Worm (Caenorhabditis elegans) whole organism, L4 larva: ENCODE results near the gene hsp-12.3.

ENCODE experiments used
- F37D6.2 ChIP-seq: sonication (generic microtip); optimal IDR thresholded peaks from 2 replicates; lab custom pipeline; 2016; ENCODE audit warnings: mild to moderate bottlenecking, missing genetic modification characterization, missing compliant biosample characterization
- F49E8.2 ChIP-seq: sonication (generic microtip); optimal IDR thresholded peaks from 2 replicates; lab custom pipeline; 2016; ENCODE audit warnings: missing compliant biosample characterization, mild to moderate bottlenecking, missing genetic modification characterization, borderline replicate concordance
- Y5F2A.4 ChIP-seq: fragments of 200-800 bp; sonication (Bioruptor generic); optimal IDR thresholded peaks from 2 replicates; lab custom pipeline; 2018; ENCODE audit warnings: mild to moderate bottlenecking, missing genetic modification characterization, missing compliant biosample characterization
- ZK337.2 ChIP-seq: fragments of 200-800 bp; sonication (Bioruptor generic); IDR thresholded peaks from 2 replicates; pipeline ENCODE4 v1.3.6; 2022; ENCODE audit warnings: missing genetic modification reagents, missing genetic modification characterization, missing compliant biosample characterization
- aha-1 ChIP-seq: fragments of 150-350 bp; peaks from one replicate; lab custom pipeline; 2014; ENCODE audit warnings: missing biosample characterization, missing genetic modification characterization
- aly-2 ChIP-seq: sonication (generic microtip); optimal IDR thresholded peaks from 2 replicates; lab custom pipeline; 2018; ENCODE audit warnings: missing biosample characterization, missing genetic modification characterization
- ama-1 ChIP-seq: fragments of 150-350 bp; optimal IDR thresholded peaks from 2 replicates; lab custom pipeline; 2014; ENCODE audit warnings: inconsistent platforms, mixed read lengths
- arid-1 ChIP-seq: fragments of 200-800 bp; sonication (Bioruptor generic); conservative IDR thresholded peaks from 2 replicates; pipeline ENCODE4 v1.3.6; 2022; ENCODE audit warnings: missing genetic modification reagents, missing genetic modification characterization, missing compliant biosample characterization
- attf-4 ChIP-seq: sonication (generic microtip); optimal IDR thresholded peaks from 3 replicates; lab custom pipeline; 2017; ENCODE audit warnings: missing biosample characterization, missing genetic modification characterization
- ceh-82 ChIP-seq: sonication (generic microtip); optimal IDR thresholded peaks from 2 replicates; lab custom pipeline; 2017; ENCODE audit warnings: missing biosample characterization, missing genetic modification characterization
- ces-1 ChIP-seq: fragments of 150-350 bp; sonication (generic microtip); optimal IDR thresholded peaks from 4 replicates; lab custom pipeline; 2014; ENCODE audit warnings: missing biosample characterization, missing genetic modification reagents, missing genetic modification characterization
- ctbp-1 ChIP-seq: fragments of 200-800 bp; sonication (Bioruptor generic); IDR thresholded peaks from 2 replicates; pipeline ENCODE4 v1.3.6; 2022; ENCODE audit warnings: missing genetic modification reagents, missing genetic modification characterization, missing compliant biosample characterization
- daf-12 ChIP-seq: fragments of 150-350 bp; optimal IDR thresholded peaks from 2 replicates; lab custom pipeline; 2014; ENCODE audit warnings: missing biosample characterization, missing genetic modification reagents, missing genetic modification characterization
- daf-16 ChIP-seq, 3 experiments: sonication (generic microtip); optimal IDR thresholded peaks; 2 replicates each; lab custom pipeline; 2016 to 2017; ENCODE audit warnings: missing genetic modification characterization in 3 of 3, missing genetic modification reagents in 3 of 3, mild to moderate bottlenecking in 2 of 3, missing compliant biosample characterization in 2 of 3, missing biosample characterization in 1 of 3, moderate library complexity in 1 of 3
- dmd-6 ChIP-seq: fragments of 200-800 bp; sonication (Bioruptor generic); IDR thresholded peaks from 2 replicates; pipeline ENCODE4 v1.3.6; 2022; ENCODE audit warnings: missing genetic modification reagents, missing genetic modification characterization, missing compliant biosample characterization
- dmd-9 ChIP-seq: fragments of 200-800 bp; sonication (Bioruptor generic); IDR thresholded peaks from 2 replicates; pipeline ENCODE4 v1.3.6; 2022; ENCODE audit warnings: missing genetic modification reagents, missing genetic modification characterization, missing compliant biosample characterization
- dpl-1 ChIP-seq: fragments of 150-350 bp; optimal IDR thresholded peaks from 2 replicates; lab custom pipeline; 2014; ENCODE audit warnings: missing biosample characterization, missing genetic modification reagents, missing genetic modification characterization
- duxl-1 ChIP-seq: sonication (generic microtip); optimal IDR thresholded peaks from 2 replicates; lab custom pipeline; 2016; ENCODE audit warnings: mild to moderate bottlenecking, missing genetic modification characterization, moderate library complexity, missing compliant biosample characterization; ENCODE audit not compliant: poor library complexity
- dve-1 ChIP-seq: sonication (generic microtip); optimal IDR thresholded peaks from 2 replicates; lab custom pipeline; 2017; ENCODE audit warnings: antibody characterized with exemption, mild to moderate bottlenecking, missing genetic modification characterization, missing compliant biosample characterization; ENCODE audit not compliant: insufficient read depth
- egl-27 ChIP-seq: sonication (generic microtip); optimal IDR thresholded peaks from 3 replicates; lab custom pipeline; 2017; ENCODE audit warnings: missing biosample characterization, missing genetic modification reagents, missing genetic modification characterization
- egl-43 ChIP-seq: fragments of 200-800 bp; sonication (Bioruptor generic); IDR thresholded peaks from 2 replicates; pipeline ENCODE4 v1.3.6; 2022; ENCODE audit warnings: missing genetic modification reagents, missing genetic modification characterization, missing compliant biosample characterization
- fkh-10 ChIP-seq: fragments of 150-350 bp; optimal IDR thresholded peaks from 2 replicates; lab custom pipeline; 2014; ENCODE audit warnings: missing biosample characterization, missing genetic modification reagents, missing genetic modification characterization
- hif-1 ChIP-seq, 2 experiments: sonication (generic microtip); optimal IDR thresholded peaks; 2 replicates each; lab custom pipeline; 2016 to 2017; ENCODE audit warnings: missing compliant biosample characterization in 2 of 2, missing genetic modification characterization in 2 of 2, missing genetic modification reagents in 2 of 2, missing genotype in 2 of 2, mild to moderate bottlenecking in 1 of 2
- hmg-1.1 ChIP-seq: fragments of 200-800 bp; sonication (Bioruptor generic); IDR thresholded peaks from 2 replicates; pipeline ENCODE4 v1.3.6; 2022; ENCODE audit warnings: missing genetic modification reagents, missing genetic modification characterization, missing compliant biosample characterization
- lin-1 ChIP-seq: fragments of 200-800 bp; sonication (Bioruptor generic); IDR thresholded peaks from 2 replicates; pipeline ENCODE4 v1.3.6; 2022; ENCODE audit warnings: missing genetic modification reagents, missing genetic modification characterization, missing compliant biosample characterization
- lin-29 ChIP-seq: fragments of 200-800 bp; sonication (Bioruptor generic); IDR thresholded peaks from 2 replicates; pipeline ENCODE4 v1.3.6; 2022; ENCODE audit warnings: missing genetic modification reagents, missing genetic modification characterization, missing compliant biosample characterization
- lin-38 ChIP-seq: fragments of 200-800 bp; sonication (Bioruptor generic); IDR thresholded peaks from 2 replicates; pipeline ENCODE4 v1.3.6; 2022; ENCODE audit warnings: missing genetic modification reagents, missing genetic modification characterization, missing compliant biosample characterization
- lsy-2 ChIP-seq, 2 experiments: fragments of 150-350 bp in 1 of 2; sonication (generic microtip) in 1 of 2; optimal IDR thresholded peaks; 2 replicates each; lab custom pipeline; 2014 to 2017; ENCODE audit warnings: missing biosample characterization in 2 of 2, missing genetic modification characterization in 2 of 2
- mdl-1 ChIP-seq, 2 experiments: fragments of 150-350 bp in 1 of 2; sonication (generic microtip) in 1 of 2; optimal IDR thresholded peaks; 2 replicates each; lab custom pipeline; 2014 to 2017; ENCODE audit warnings: missing biosample characterization in 2 of 2, missing genetic modification characterization in 2 of 2
- mdt-29 ChIP-seq: fragments of 200-800 bp; sonication (Bioruptor generic); IDR thresholded peaks from 2 replicates; pipeline ENCODE4 v1.3.6; 2022; ENCODE audit warnings: missing genetic modification reagents, missing genetic modification characterization, missing compliant biosample characterization
- mep-1 ChIP-seq: fragments of 150-350 bp; sonication (generic microtip); optimal IDR thresholded peaks from 3 replicates; lab custom pipeline; 2014; ENCODE audit warnings: missing biosample characterization, missing genetic modification characterization
- mes-2 ChIP-seq: sonication (generic microtip); optimal IDR thresholded peaks from 2 replicates; lab custom pipeline; 2016; ENCODE audit warnings: missing genotype, mild to moderate bottlenecking, missing genetic modification characterization, missing compliant biosample characterization; ENCODE audit not compliant: poor library complexity, severe bottlenecking
- mxl-2 ChIP-seq: fragments of 200-800 bp; sonication (Bioruptor generic); conservative IDR thresholded peaks from 2 replicates; pipeline ENCODE4 v1.3.6; 2022; ENCODE audit warnings: missing genetic modification reagents, missing genetic modification characterization, missing compliant biosample characterization
- mxl-3 ChIP-seq: fragments of 200-800 bp; sonication (Bioruptor generic); optimal IDR thresholded peaks from 2 replicates; lab custom pipeline; 2018; ENCODE audit warnings: mild to moderate bottlenecking, missing genetic modification characterization, missing compliant biosample characterization
- nhr-11 ChIP-seq: fragments of 150-350 bp; optimal IDR thresholded peaks from 2 replicates; lab custom pipeline; 2014; ENCODE audit warnings: missing biosample characterization, missing genetic modification characterization
- nhr-25 ChIP-seq: sonication (generic microtip); optimal IDR thresholded peaks from 2 replicates; lab custom pipeline; 2017; ENCODE audit warnings: missing genetic modification characterization, mild to moderate bottlenecking, missing compliant biosample characterization, antibody characterized with exemption, moderate library complexity, borderline replicate concordance; ENCODE audit not compliant: insufficient read depth
- nhr-28 ChIP-seq: fragments of 150-350 bp; optimal IDR thresholded peaks from 2 replicates; lab custom pipeline; 2014; ENCODE audit warnings: missing biosample characterization, missing genetic modification characterization
- nhr-42 ChIP-seq: fragments of 200-800 bp; sonication (Bioruptor generic); IDR thresholded peaks from 2 replicates; pipeline ENCODE4 v1.3.6; 2022; ENCODE audit warnings: missing genetic modification characterization, missing compliant biosample characterization
- nhr-76 ChIP-seq: fragments of 150-350 bp; optimal IDR thresholded peaks from 2 replicates; lab custom pipeline; 2014; ENCODE audit warnings: missing biosample characterization, missing genetic modification characterization
- nhr-77 ChIP-seq: fragments of 150-350 bp; optimal IDR thresholded peaks from 2 replicates; lab custom pipeline; 2014; ENCODE audit warnings: missing biosample characterization, missing genetic modification characterization
- pqm-1 ChIP-seq: sonication (generic microtip); optimal IDR thresholded peaks from 2 replicates; lab custom pipeline; 2017; ENCODE audit warnings: missing biosample characterization, missing genetic modification characterization
- sdz-12 ChIP-seq: fragments of 200-800 bp; sonication (Bioruptor generic); optimal IDR thresholded peaks from 2 replicates; lab custom pipeline; 2018; ENCODE audit warnings: mild to moderate bottlenecking, missing genetic modification characterization, missing compliant biosample characterization
- snpc-4 ChIP-seq: fragments of 150-350 bp; optimal IDR thresholded peaks from 2 replicates; lab custom pipeline; 2014; ENCODE audit warnings: missing biosample characterization, missing genetic modification characterization
- unc-130 ChIP-seq: sonication (generic microtip); optimal IDR thresholded peaks from 2 replicates; lab custom pipeline; 2016; ENCODE audit warnings: missing genetic modification reagents, missing genetic modification characterization, missing compliant biosample characterization
- unc-62 ChIP-seq, 3 experiments: fragments of 150-350 bp in 1 of 3; sonication (generic microtip); optimal IDR thresholded peaks in 2 of 3; peaks in 1 of 3; 1 replicate in 1 of 3; 2 replicates in 2 of 3; lab custom pipeline; 2014 to 2017; ENCODE audit warnings: missing biosample characterization in 3 of 3, missing genetic modification characterization in 3 of 3, missing genetic modification reagents in 3 of 3, missing genotype in 1 of 3
- zag-1 ChIP-seq: fragments of 150-350 bp; optimal IDR thresholded peaks from 2 replicates; lab custom pipeline; 2014; ENCODE audit warnings: missing biosample characterization, missing genetic modification characterization
- zip-2 ChIP-seq: fragments of 150-350 bp; optimal IDR thresholded peaks from 2 replicates; lab custom pipeline; 2014; ENCODE audit warnings: missing biosample characterization, missing genetic modification characterization

The hsp-12.3 gene

DNA sequence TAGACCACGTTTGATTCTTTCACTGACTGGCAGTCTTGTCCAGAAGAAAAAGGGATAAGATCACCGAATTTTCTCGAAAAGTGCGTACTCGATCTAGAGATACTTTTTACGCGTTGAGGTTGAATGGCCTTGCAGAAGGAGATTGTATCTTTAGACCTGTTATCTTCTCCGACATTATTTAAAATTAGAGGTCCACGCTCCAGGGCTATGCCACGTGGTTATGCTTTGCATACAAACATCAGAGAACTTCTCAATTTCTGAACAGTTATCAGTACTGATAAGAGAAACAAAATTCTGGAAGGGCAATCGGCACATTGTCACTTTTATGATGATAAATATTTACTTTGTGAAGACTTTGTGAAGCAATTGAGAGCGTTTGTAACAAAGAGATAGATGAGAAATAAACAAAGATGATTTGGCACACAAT, 3.2 kb downstream of the hsp-12.3 start (continued):
- TF ChIP-seq egl-27 (tag; lab: Kevin White, UChicago) (no peak), pqm-1 (tag; lab: Kevin White, UChicago) (peak; percentile 74), ctbp-1 (no peak), nhr-76 (tag; lab: Kevin White, UChicago) (no peak), mdt-29 (GFP tag; lab: Robert Waterston, UW) (peak; percentile 82; the same call in 1 of the 2 replicates), unc-62 (GFP tag; optimal IDR thresholded peaks at IDR 0.05 in 1 of 2; lab: Kevin White, UChicago) (peak in 1 of 2 experiments; percentile 99), unc-62 (tag; optimal IDR thresholded peaks at IDR 0.05; lab: Kevin White, UChicago) (no peak), unc-130 (GFP tag; lab: Kevin White, UChicago) (no peak), F49E8.2 (tag; lab: Kevin White, UChicago) (no peak), ceh-82 (tag; lab: Kevin White, UChicago) (no peak), dpl-1 (no peak), aly-2 (tag; lab: Kevin White, UChicago) (no peak), lin-1 (GFP tag; lab: Robert Waterston, UW) (0 out of 2 replicates have a peak, but pooled peaks have one; percentile 8), zip-2 (tag; lab: Kevin White, UChicago) (no peak), sdz-12 (GFP tag; lab: Kevin White, UChicago) (peak; percentile 29), egl-43 (GFP tag; lab: Robert Waterston, UW) (no peak), dmd-9 (GFP tag; lab: Robert Waterston, UW) (no peak)
- TF ChIP-seq, all 104 proteins: peak for 39

DNA sequence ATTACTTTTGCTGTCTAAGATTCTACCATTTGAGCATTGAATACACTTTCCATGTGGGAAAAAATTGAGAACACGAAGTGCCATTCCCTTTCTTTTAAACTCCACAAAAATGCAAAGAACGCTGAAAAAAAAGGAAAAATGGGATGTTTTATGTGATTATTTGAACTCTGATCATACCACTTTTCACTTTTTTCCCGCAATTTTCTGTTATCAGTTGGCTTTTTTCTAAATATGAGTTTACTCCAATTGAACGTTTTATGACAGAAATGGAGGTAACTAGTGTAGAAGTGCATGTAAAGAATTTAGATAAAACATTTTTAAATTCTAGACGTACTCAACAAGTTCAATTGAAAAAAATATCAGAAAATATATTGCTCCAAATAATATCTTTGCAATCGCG, 3.9 kb downstream of the hsp-12.3 start:
- TF ChIP-seq nhr-42 (no peak), hmg-1.1 (GFP tag; lab: Robert Waterston, UW) (no peak), mdt-29 (GFP tag; lab: Robert Waterston, UW) (no peak), ctbp-1 (no peak), pqm-1 (tag; lab: Kevin White, UChicago) (peak; percentile 6), dmd-6 (GFP tag; lab: Robert Waterston, UW) (peak; percentile 31), mxl-2 (no peak), duxl-1 (tag; lab: Kevin White, UChicago) (no peak), F37D6.2 (tag; lab: Kevin White, UChicago) (no peak), Y5F2A.4 (no peak), lin-29 (GFP tag; lab: Robert Waterston, UW) (no peak), lin-38 (GFP tag; lab: Robert Waterston, UW) (no peak), daf-16 (GFP tag; optimal IDR thresholded peaks at IDR 0.05; lab: Kevin White, UChicago) (no peak), daf-16 (tag; optimal IDR thresholded peaks at IDR 0.05; lab: Kevin White, UChicago) (peak; percentile 69), ama-1 (lab: Kevin White, UChicago) (no peak), nhr-28 (peak; percentile 51), nhr-77 (tag; lab: Kevin White, UChicago) (peak; percentile 37), dve-1 (tag; lab: Kevin White, UChicago) (peak; percentile 47)

DNA sequence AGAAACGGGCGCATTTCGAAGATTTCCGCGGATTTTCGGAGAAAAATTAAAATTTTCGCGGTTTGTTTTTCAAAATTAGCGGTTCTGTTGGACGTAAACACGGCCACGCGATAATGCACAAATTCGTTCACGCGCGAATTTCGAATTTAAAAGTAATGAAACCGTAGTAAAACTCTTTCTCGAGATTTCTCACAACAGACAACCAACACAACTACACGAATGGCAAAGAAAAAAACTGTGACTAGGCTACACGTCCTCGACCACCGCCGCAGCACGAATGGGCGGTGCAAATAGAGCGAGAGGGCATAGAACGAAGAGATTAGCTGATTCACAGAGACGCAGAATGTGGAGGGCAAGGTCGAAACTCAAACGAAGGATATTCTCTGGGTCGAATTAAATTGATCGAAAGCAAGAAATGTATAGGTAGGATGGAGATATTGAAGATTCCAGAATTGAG, 4.4 kb downstream of the hsp-12.3 start, which contains the start of gene idh-1:
TSS of gene idh-1 (minus strand) at position 228 of the 457 bp plus-strand sequence.
- peak; percentile 6 for TF ChIP-seq mxl-3 (GFP tag; lab: Kevin White, UChicago)
- no peak for TF ChIP-seq snpc-4
- TF ChIP-seq fkh-10 (GFP tag; lab: Kevin White, UChicago), result no peak
- no peak for TF ChIP-seq arid-1 (GFP tag; lab: Robert Waterston, UW)
- TF ChIP-seq zag-1, result no peak
- peak in 1 of 2 experiments; percentile 20 for TF ChIP-seq hif-1 (tag; optimal IDR thresholded peaks at IDR 0.05; lab: Kevin White, UChicago)
- TF ChIP-seq aha-1 (tag; lab: Kevin White, UChicago), result peak; percentile 34
- TF ChIP-seq ama-1 (lab: Kevin White, UChicago), result peak; percentile 37
- no peak for TF ChIP-seq mes-2
- no peak for TF ChIP-seq daf-12
- no peak for TF ChIP-seq Y5F2A.4
- TF ChIP-seq nhr-25 (tag; lab: Kevin White, UChicago), result peak; percentile 88
- no peak for TF ChIP-seq lsy-2 (tag; optimal IDR thresholded peaks at IDR 0.05; lab: Kevin White, UChicago)
- peak; percentile 86 for TF ChIP-seq nhr-11 (tag; lab: Kevin White, UChicago)
- no peak for TF ChIP-seq nhr-77 (tag; lab: Kevin White, UChicago)
- TF ChIP-seq mdl-1 (tag; optimal IDR thresholded peaks at IDR 0.05; lab: Kevin White, UChicago), result peak in 1 of 2 experiments; percentile 14
- TF ChIP-seq nhr-28, result peak; percentile 98
- TF ChIP-seq attf-4, result no peak
- no peak for TF ChIP-seq ZK337.2 (GFP tag; lab: Robert Waterston, UW)
- TF ChIP-seq mep-1, result peak; percentile 41
- no peak for TF ChIP-seq ces-1 (GFP tag; lab: Kevin White, UChicago)
